Fruit fly (Drosophila melanogaster) whole organism, wandering third instar larva: ENCODE results near the gene CG17717.

Experiments used
- Rel ChIP-seq, 2 experiments: fragments of 200-800 bp; sonication (Bioruptor generic) in 1 of 2; optimal IDR thresholded peaks; 2 replicates in 1 of 2; 3 replicates in 1 of 2; lab custom pipeline; 2016 to 2019; ENCODE audit warnings: mild to moderate bottlenecking in 2 of 2, missing biosample characterization in 2 of 2, missing genetic modification characterization in 2 of 2, moderate library complexity in 1 of 2
- Sp1 ChIP-seq: fragments of 200-800 bp; sonication (Bioruptor generic); optimal IDR thresholded peaks from 3 replicates; lab custom pipeline; 2019; ENCODE audit warnings: missing biosample characterization, mild to moderate bottlenecking, missing genetic modification characterization, moderate library complexity
- br ChIP-seq: fragments of 200-800 bp; sonication (Bioruptor generic); optimal IDR thresholded peaks from 2 replicates; lab custom pipeline; 2016; ENCODE audit warnings: missing biosample characterization, missing genetic modification characterization
- dsf ChIP-seq: sonication (Bioruptor generic); optimal IDR thresholded peaks from 2 replicates; lab custom pipeline; 2016; ENCODE audit warnings: missing biosample characterization, missing genetic modification characterization, borderline replicate concordance
- ey ChIP-seq: fragments of 200-800 bp; sonication (Bioruptor generic); optimal IDR thresholded peaks from 2 replicates; lab custom pipeline; 2016; ENCODE audit warnings: missing biosample characterization, missing genetic modification characterization
- fru ChIP-seq: fragments of 200-800 bp; sonication (Bioruptor generic); optimal IDR thresholded peaks from 3 replicates; lab custom pipeline; 2016; ENCODE audit warnings: missing biosample characterization, mild to moderate bottlenecking, missing genetic modification characterization
- h ChIP-seq: fragments of 200-800 bp; sonication (Bioruptor generic); optimal IDR thresholded peaks from 3 replicates; lab custom pipeline; 2016; ENCODE audit warnings: missing biosample characterization, mild to moderate bottlenecking, missing genetic modification characterization
- jim ChIP-seq: fragments of 175-275, 200-325 bp; sonication (Bioruptor generic); optimal IDR thresholded peaks from 2 replicates; lab custom pipeline; 2016; ENCODE audit warnings: missing biosample characterization, mild to moderate bottlenecking, missing genetic modification characterization
- psq ChIP-seq: fragments of 200-800 bp; sonication (Bioruptor generic); optimal IDR thresholded peaks from 3 replicates; lab custom pipeline; 2017; ENCODE audit warnings: missing biosample characterization, mild to moderate bottlenecking, missing genetic modification characterization, moderate library complexity
- sv ChIP-seq: fragments of 200-800 bp; sonication (Bioruptor generic); optimal IDR thresholded peaks from 3 replicates; lab custom pipeline; 2016; ENCODE audit warnings: missing biosample characterization, missing genetic modification characterization
- usp ChIP-seq: fragments of >200 bp; optimal IDR thresholded peaks from 2 replicates; lab custom pipeline; 2017; ENCODE audit warnings: missing biosample characterization, missing genetic modification characterization

DNA sequence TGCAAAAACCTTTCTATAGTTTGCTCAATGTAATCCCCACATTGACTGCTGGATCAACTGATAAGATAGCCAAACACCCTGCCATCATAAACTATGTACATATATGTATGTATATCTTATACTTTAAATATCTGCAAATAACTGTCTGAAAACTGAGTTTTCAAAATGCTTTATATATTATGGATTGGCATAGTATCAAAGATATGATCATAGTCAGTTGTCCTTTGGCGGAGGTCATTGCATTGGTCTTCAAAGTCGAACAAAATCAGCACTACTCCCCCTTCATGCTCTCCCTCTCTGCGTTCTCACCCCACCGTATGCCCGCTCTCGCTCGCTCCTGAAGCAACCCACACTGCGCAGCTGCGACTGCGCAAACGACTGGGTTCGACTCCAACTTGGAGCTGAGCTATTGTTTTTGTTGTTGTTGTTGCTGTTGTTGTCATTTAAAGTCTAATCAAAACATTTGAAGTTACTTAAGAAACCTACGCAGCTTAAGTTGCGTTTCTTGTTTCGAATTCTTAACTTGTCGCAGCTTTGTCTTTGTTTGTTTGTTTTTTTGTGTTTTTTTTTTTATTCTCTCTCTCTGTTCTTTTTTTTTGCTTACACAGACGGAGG lies 36.0 kb downstream of the CG17717 start:
- no peak for TF ChIP-seq Rel (GFP tag; optimal IDR thresholded peaks at IDR 0.05; lab: Kevin White, UChicago)
- no peak for TF ChIP-seq Rel (tag; optimal IDR thresholded peaks at IDR 0.05; lab: Kevin White, UChicago)
- no peak for TF ChIP-seq jim (GFP tag; lab: Kevin White, UChicago)
- TF ChIP-seq dsf (GFP tag; lab: Kevin White, UChicago), result no peak
- peak; percentile 22 for TF ChIP-seq h (GFP tag; lab: Kevin White, UChicago)
- no peak for TF ChIP-seq psq
- TF ChIP-seq fru (GFP tag; lab: Kevin White, UChicago), result peak; percentile 29
- no peak for TF ChIP-seq sv (GFP tag; lab: Kevin White, UChicago)
- TF ChIP-seq Sp1 (GFP tag; lab: Kevin White, UChicago), result no peak
- TF ChIP-seq ey (GFP tag; lab: Kevin White, UChicago), result peak; percentile 36
- TF ChIP-seq usp (GFP tag; lab: Kevin White, UChicago), result no peak
- TF ChIP-seq br (GFP tag; lab: Kevin White, UChicago), result no peak
